Worm (Caenorhabditis elegans) whole organism, L2 larva: ENCODE results near the gene srbc-55.

ENCODE experiments used
- C34F6.9 ChIP-seq: fragments of 150-350 bp; optimal IDR thresholded peaks from 2 replicates; lab custom pipeline; 2014; ENCODE audit warnings: missing biosample characterization, missing genetic modification characterization
- R02D3.7 ChIP-seq: fragments of 150-350 bp; optimal IDR thresholded peaks from 2 replicates; lab custom pipeline; 2014; ENCODE audit warnings: missing biosample characterization, missing genetic modification characterization
- ZK546.5 ChIP-seq: sonication (generic microtip); optimal IDR thresholded peaks from 2 replicates; lab custom pipeline; 2017; ENCODE audit warnings: missing biosample characterization, missing genetic modification characterization
- ama-1 ChIP-seq: fragments of 150-350 bp; optimal IDR thresholded peaks from 2 replicates; lab custom pipeline; 2018; ENCODE audit warnings: inconsistent platforms
- fos-1 ChIP-seq: fragments of 150-350 bp; optimal IDR thresholded peaks from 2 replicates; lab custom pipeline; 2014; ENCODE audit warnings: missing biosample characterization, missing genetic modification characterization
- lin-13 ChIP-seq: fragments of 150-350 bp; optimal IDR thresholded peaks from 2 replicates; lab custom pipeline; 2014; ENCODE audit warnings: missing biosample characterization, missing genetic modification reagents, missing genetic modification characterization
- mbf-1 ChIP-seq: sonication (generic microtip); optimal IDR thresholded peaks from 2 replicates; lab custom pipeline; 2017; ENCODE audit warnings: missing biosample characterization, missing genetic modification characterization
- nhr-10 ChIP-seq: sonication (generic microtip); optimal IDR thresholded peaks from 2 replicates; lab custom pipeline; 2017; ENCODE audit warnings: missing biosample characterization, missing genetic modification characterization
- nhr-25 ChIP-seq: fragments of 150-350 bp; sonication (generic microtip); optimal IDR thresholded peaks from 3 replicates; lab custom pipeline; 2014; ENCODE audit warnings: missing biosample characterization, missing genetic modification characterization
- nhr-77 ChIP-seq: fragments of 150-350 bp; optimal IDR thresholded peaks from 2 replicates; lab custom pipeline; 2014; ENCODE audit warnings: missing biosample characterization, missing genetic modification characterization
- snpc-4 ChIP-seq: fragments of 150-350 bp; optimal IDR thresholded peaks from 2 replicates; lab custom pipeline; 2014; ENCODE audit warnings: missing biosample characterization, missing genetic modification characterization

- TF ChIP-seq ZK546.5 (tag; lab: Kevin White, UChicago) (no peak), nhr-25 (tag; lab: Kevin White, UChicago) (no peak), nhr-77 (no peak), snpc-4 (tag; lab: Kevin White, UChicago) (no peak), nhr-10 (no peak), ama-1 (lab: Kevin White, UChicago) (no peak), lin-13 (GFP tag; lab: Kevin White, UChicago) (no peak), C34F6.9 (tag; lab: Kevin White, UChicago) (no peak), R02D3.7 (tag; lab: Kevin White, UChicago) (no peak), fos-1 (tag; lab: Kevin White, UChicago) (no peak), mbf-1 (tag; lab: Kevin White, UChicago) (no peak)
Observed at ce11 chrV:15876308-15876707, 46.5 kb upstream of the srbc-55 start, which contains the start of gene nhr-102.
